Worm (Caenorhabditis elegans) whole organism, late embryonic: ENCODE results near the gene oac-30.
"Not testable (repeated sequence)": the region's sequence is repeated elsewhere in the genome, so short reads cannot be mapped to it uniquely, and the experiment has no call there.

ENCODE experiments used
- K02D7.2 ChIP-seq: sonication (generic microtip); optimal IDR thresholded peaks from 2 replicates; lab custom pipeline; 2017; ENCODE audit warnings: mild to moderate bottlenecking, missing genetic modification characterization, missing compliant biosample characterization
- K09A11.1 ChIP-seq: sonication (generic microtip); optimal IDR thresholded peaks from 2 replicates; lab custom pipeline; 2017; ENCODE audit warnings: antibody characterized with exemption, mild to moderate bottlenecking, missing genetic modification characterization, missing compliant biosample characterization; ENCODE audit not compliant: insufficient read depth
- Y22D7AL.16 ChIP-seq: sonication (generic microtip); optimal IDR thresholded peaks from 2 replicates; lab custom pipeline; 2016; ENCODE audit warnings: missing genetic modification characterization, missing compliant biosample characterization
- ama-1 ChIP-seq: fragments of 150-350 bp; optimal IDR thresholded peaks from 2 replicates; lab custom pipeline; 2014
- ceh-14 ChIP-seq: sonication (generic microtip); optimal IDR thresholded peaks from 2 replicates; lab custom pipeline; 2016; ENCODE audit warnings: missing genotype, missing genetic modification characterization, missing compliant biosample characterization
- ceh-18 ChIP-seq: sonication (generic microtip); optimal IDR thresholded peaks from 2 replicates; lab custom pipeline; 2016; ENCODE audit warnings: missing genetic modification characterization, missing compliant biosample characterization
- ceh-2 ChIP-seq: sonication (generic microtip); optimal IDR thresholded peaks from 2 replicates; lab custom pipeline; 2016; ENCODE audit warnings: missing genotype, missing genetic modification characterization, missing compliant biosample characterization
- ceh-24 ChIP-seq: sonication (generic microtip); optimal IDR thresholded peaks from 2 replicates; lab custom pipeline; 2016; ENCODE audit warnings: mild to moderate bottlenecking, missing genetic modification characterization, missing compliant biosample characterization
- ceh-30 ChIP-seq: fragments of 150-350 bp; optimal IDR thresholded peaks from 2 replicates; lab custom pipeline; 2014; ENCODE audit warnings: missing biosample characterization, missing genetic modification characterization
- ceh-31 ChIP-seq: sonication (generic microtip); optimal IDR thresholded peaks from 2 replicates; lab custom pipeline; 2016; ENCODE audit warnings: missing genetic modification characterization, missing compliant biosample characterization
- ceh-34 ChIP-seq: sonication (generic microtip); optimal IDR thresholded peaks from 2 replicates; lab custom pipeline; 2016; ENCODE audit warnings: mild to moderate bottlenecking, missing genetic modification characterization, missing compliant biosample characterization
- ceh-45 ChIP-seq: fragments of 200-800 bp; sonication (Bioruptor generic); IDR thresholded peaks from 2 replicates; pipeline ENCODE4 v1.3.6; 2022; ENCODE audit warnings: missing genetic modification reagents, missing genetic modification characterization, missing compliant biosample characterization
- ceh-48 ChIP-seq: sonication (generic microtip); optimal IDR thresholded peaks from 2 replicates; lab custom pipeline; 2016; ENCODE audit warnings: missing genetic modification characterization, inconsistent platforms, missing compliant biosample characterization
- ceh-9 ChIP-seq: sonication (generic microtip); optimal IDR thresholded peaks from 2 replicates; lab custom pipeline; 2016; ENCODE audit warnings: mild to moderate bottlenecking, missing genetic modification characterization, inconsistent platforms, missing compliant biosample characterization
- che-1 ChIP-seq: sonication (generic microtip); optimal IDR thresholded peaks from 2 replicates; lab custom pipeline; 2016; ENCODE audit warnings: mild to moderate bottlenecking, missing genetic modification characterization, missing compliant biosample characterization
- dmd-4 ChIP-seq: sonication (generic microtip); optimal IDR thresholded peaks from 2 replicates; lab custom pipeline; 2016; ENCODE audit warnings: borderline replicate concordance, missing genetic modification characterization, missing compliant biosample characterization
- dve-1 ChIP-seq: sonication (generic microtip); optimal IDR thresholded peaks from 2 replicates; lab custom pipeline; 2017; ENCODE audit warnings: antibody characterized with exemption, mild to moderate bottlenecking, missing genetic modification characterization, missing compliant biosample characterization
- elt-2 ChIP-seq: sonication (generic microtip); optimal IDR thresholded peaks from 2 replicates; lab custom pipeline; 2016; ENCODE audit warnings: missing genetic modification reagents, missing genetic modification characterization, missing compliant biosample characterization
- elt-4 ChIP-seq: sonication (generic microtip); optimal IDR thresholded peaks from 2 replicates; lab custom pipeline; 2016; ENCODE audit warnings: missing genetic modification characterization, missing compliant biosample characterization
- ets-4 ChIP-seq: sonication (generic microtip); optimal IDR thresholded peaks from 2 replicates; lab custom pipeline; 2016; ENCODE audit warnings: missing genetic modification characterization, missing compliant biosample characterization
- eyg-1 ChIP-seq: sonication (generic microtip); optimal IDR thresholded peaks from 2 replicates; lab custom pipeline; 2016; ENCODE audit warnings: missing genotype, missing genetic modification characterization, missing compliant biosample characterization
- fax-1 ChIP-seq: sonication (generic microtip); optimal IDR thresholded peaks from 2 replicates; lab custom pipeline; 2016; ENCODE audit warnings: missing genotype, missing genetic modification characterization, missing compliant biosample characterization
- fkh-10 ChIP-seq: fragments of 150-350 bp; optimal IDR thresholded peaks from 2 replicates; lab custom pipeline; 2014; ENCODE audit warnings: missing biosample characterization, missing genetic modification reagents, missing genetic modification characterization
- fkh-6 ChIP-seq: sonication (generic microtip); optimal IDR thresholded peaks from 2 replicates; lab custom pipeline; 2016; ENCODE audit warnings: missing genetic modification characterization, missing compliant biosample characterization
- hlh-13 ChIP-seq: fragments of 200-800 bp; sonication (Bioruptor generic); optimal IDR thresholded peaks from 2 replicates; lab custom pipeline; 2018; ENCODE audit warnings: mild to moderate bottlenecking, missing genetic modification characterization, missing compliant biosample characterization
- hlh-15 ChIP-seq: sonication (generic microtip); optimal IDR thresholded peaks from 2 replicates; lab custom pipeline; 2016; ENCODE audit warnings: missing genetic modification characterization, missing compliant biosample characterization
- hlh-6 ChIP-seq: sonication (generic microtip); optimal IDR thresholded peaks from 2 replicates; lab custom pipeline; 2016; ENCODE audit warnings: missing genotype, missing genetic modification characterization, missing compliant biosample characterization
- hlh-8 ChIP-seq: sonication (generic microtip); optimal IDR thresholded peaks from 2 replicates; lab custom pipeline; 2016; ENCODE audit warnings: missing genotype, missing genetic modification characterization, missing compliant biosample characterization
- lim-6 ChIP-seq: sonication (generic microtip); optimal IDR thresholded peaks from 2 replicates; lab custom pipeline; 2016; ENCODE audit warnings: missing genetic modification characterization, missing compliant biosample characterization
- nfya-1 ChIP-seq: sonication (generic microtip); optimal IDR thresholded peaks from 2 replicates; lab custom pipeline; 2017; ENCODE audit warnings: missing genetic modification characterization, mild to moderate bottlenecking, missing compliant biosample characterization, antibody characterized with exemption, moderate library complexity
- odd-2 ChIP-seq: sonication (generic microtip); optimal IDR thresholded peaks from 2 replicates; lab custom pipeline; 2017; ENCODE audit warnings: antibody characterized with exemption, mild to moderate bottlenecking, missing genetic modification characterization, missing compliant biosample characterization
- pax-1 ChIP-seq: fragments of 150-350 bp; optimal IDR thresholded peaks from 2 replicates; lab custom pipeline; 2014; ENCODE audit warnings: missing biosample characterization, missing genetic modification characterization
- pha-2 ChIP-seq: sonication (generic microtip); optimal IDR thresholded peaks from 2 replicates; lab custom pipeline; 2017; ENCODE audit warnings: mild to moderate bottlenecking, missing genetic modification characterization, missing compliant biosample characterization
- pha-4 ChIP-seq: fragments of 150-350 bp; optimal IDR thresholded peaks from 2 replicates; lab custom pipeline; 2018; ENCODE audit warnings: missing biosample characterization, missing genetic modification reagents, missing genetic modification characterization
- pqm-1 ChIP-seq: sonication (generic microtip); optimal IDR thresholded peaks from 2 replicates; lab custom pipeline; 2016; ENCODE audit warnings: missing genetic modification characterization, missing compliant biosample characterization
- pros-1 ChIP-seq: fragments of 150-350 bp; optimal IDR thresholded peaks from 2 replicates; lab custom pipeline; 2014; ENCODE audit warnings: missing biosample characterization, missing genetic modification reagents, missing genetic modification characterization
- ref-2 ChIP-seq: sonication (generic microtip); optimal IDR thresholded peaks from 2 replicates; lab custom pipeline; 2016; ENCODE audit warnings: missing genetic modification characterization, missing compliant biosample characterization
- sox-2 ChIP-seq: fragments of 200-800 bp; sonication (Bioruptor generic); IDR thresholded peaks from 2 replicates; pipeline ENCODE4 v1.3.6; 2022; ENCODE audit warnings: missing genetic modification reagents, missing genetic modification characterization, missing compliant biosample characterization
- syd-9 ChIP-seq: sonication (generic microtip); optimal IDR thresholded peaks from 2 replicates; lab custom pipeline; 2016; ENCODE audit warnings: mild to moderate bottlenecking, missing genetic modification characterization, moderate library complexity, missing compliant biosample characterization
- tbx-2 ChIP-seq: sonication (generic microtip); optimal IDR thresholded peaks from 2 replicates; lab custom pipeline; 2016; ENCODE audit warnings: missing genetic modification characterization, missing compliant biosample characterization
- ttx-3 ChIP-seq: sonication (generic microtip); optimal IDR thresholded peaks from 2 replicates; lab custom pipeline; 2016; ENCODE audit warnings: missing genetic modification reagents, missing genetic modification characterization, missing compliant biosample characterization
- unc-86 ChIP-seq: sonication (generic microtip); optimal IDR thresholded peaks from 2 replicates; lab custom pipeline; 2016; ENCODE audit warnings: missing genetic modification characterization, missing compliant biosample characterization

The oac-30 gene

DNA sequence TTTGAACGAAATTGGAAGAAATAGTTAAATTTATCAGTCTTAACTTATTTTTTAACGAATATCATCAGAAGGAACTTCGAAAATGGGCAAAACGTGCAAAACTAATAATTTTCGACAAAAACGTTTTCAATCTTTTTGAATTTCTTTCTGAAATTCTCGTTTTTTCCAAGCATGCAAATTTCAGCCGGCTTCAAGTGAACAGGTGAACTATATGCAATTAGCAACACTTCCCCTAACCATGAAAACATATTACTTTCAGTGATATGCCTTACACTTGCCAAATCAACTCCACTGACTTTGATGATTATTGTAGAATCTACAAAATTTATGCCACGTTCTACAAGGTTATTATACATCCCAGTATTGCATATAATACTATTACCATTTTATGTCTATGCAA lies 11.7 kb upstream of the oac-30 start, which contains the start of gene srz-63:
srz-63 (plus strand) TSS at position 301 of the 400 bp plus-strand sequence.
- TF ChIP-seq eyg-1; fkh-10 (GFP tag; lab: Kevin White, UChicago); pha-4 (tag; lab: Kevin White, UChicago): not testable (repeated sequence)

DNA sequence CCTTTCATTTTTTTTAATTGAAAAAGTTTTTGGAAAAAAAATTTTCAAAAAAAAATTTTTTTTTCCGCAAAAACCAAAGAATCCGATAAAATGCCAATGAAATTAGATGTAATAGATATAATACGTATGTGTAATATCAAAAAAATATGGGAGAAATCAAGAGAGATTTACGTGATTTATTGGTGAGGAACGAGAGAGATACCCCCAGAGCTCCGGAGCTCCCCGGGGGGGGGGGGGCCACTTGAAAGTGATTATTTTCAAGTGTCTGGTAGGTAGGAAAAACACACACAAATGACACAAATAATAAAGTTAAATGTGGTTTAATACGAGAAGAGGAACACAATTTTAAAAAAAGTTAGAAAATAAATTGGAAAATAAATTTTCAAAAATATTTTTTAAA lies 10.1 kb upstream of the oac-30 start, which contains the start of gene Y57G7A.11:
Y57G7A.11 (minus strand) TSS at position 101 of the 400 bp plus-strand sequence.
- TF ChIP-seq fkh-10 (GFP tag; lab: Kevin White, UChicago) (no peak), fax-1 (tag; lab: Kevin White, UChicago) (no peak), hlh-15 (tag; lab: Kevin White, UChicago) (no peak), eyg-1 (no peak), syd-9 (tag; lab: Kevin White, UChicago) (no peak), ceh-14 (tag; lab: Kevin White, UChicago) (no peak), ceh-34 (tag; lab: Kevin White, UChicago) (no peak), ref-2 (tag; lab: Kevin White, UChicago) (no peak), pha-2 (tag; lab: Kevin White, UChicago) (no peak), nfya-1 (tag; lab: Kevin White, UChicago) (no peak), lim-6 (tag; lab: Kevin White, UChicago) (no peak), fkh-6 (no peak), ceh-9 (tag; lab: Kevin White, UChicago) (no peak), ceh-2 (tag; lab: Kevin White, UChicago) (no peak), sox-2 (no peak)

DNA sequence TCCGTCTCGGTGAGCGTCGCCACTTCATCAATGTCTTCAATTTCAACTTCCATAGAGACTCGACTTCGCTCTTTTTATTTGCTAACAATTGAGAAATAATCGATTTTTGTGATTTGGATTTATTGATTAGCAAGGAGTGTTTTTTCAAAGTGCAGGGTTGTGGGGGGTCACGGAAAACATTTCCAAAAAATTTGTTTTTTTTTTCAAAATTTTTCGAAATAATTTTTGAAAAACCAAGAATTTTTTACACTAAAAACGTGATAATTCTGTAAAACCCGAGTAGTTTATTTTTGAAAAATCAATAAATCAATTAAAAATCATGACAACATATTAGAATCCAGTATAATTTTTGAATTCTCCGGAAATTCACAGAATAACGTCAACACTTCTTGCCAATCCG lies 8.7 kb upstream of the oac-30 start, which contains the start of gene Y57G7A.5:
Y57G7A.5 (minus strand) TSS at position 101 of the 400 bp plus-strand sequence.
- no peak for TF ChIP-seq syd-9 (tag; lab: Kevin White, UChicago)
- no peak for TF ChIP-seq ceh-48 (tag; lab: Kevin White, UChicago)
- TF ChIP-seq elt-2 (tag; lab: Kevin White, UChicago), result no peak
- no peak for TF ChIP-seq ceh-45 (GFP tag; lab: Robert Waterston, UW)
- no peak for TF ChIP-seq ceh-30 (tag; lab: Kevin White, UChicago)
- no peak for TF ChIP-seq pqm-1 (tag; lab: Kevin White, UChicago)
- no peak for TF ChIP-seq hlh-13 (GFP tag; lab: Kevin White, UChicago)
- no peak for TF ChIP-seq K02D7.2
- no peak for TF ChIP-seq K09A11.1
- TF ChIP-seq pros-1 (tag; lab: Kevin White, UChicago), result no peak
- TF ChIP-seq ceh-34 (tag; lab: Kevin White, UChicago), result no peak
- TF ChIP-seq ceh-31, result no peak
- TF ChIP-seq ceh-9 (tag; lab: Kevin White, UChicago), result no peak
- no peak for TF ChIP-seq eyg-1
- no peak for TF ChIP-seq tbx-2 (tag; lab: Kevin White, UChicago)
- no peak for TF ChIP-seq ama-1
- TF ChIP-seq ref-2 (tag; lab: Kevin White, UChicago), result no peak
- TF ChIP-seq Y22D7AL.16, result no peak

DNA sequence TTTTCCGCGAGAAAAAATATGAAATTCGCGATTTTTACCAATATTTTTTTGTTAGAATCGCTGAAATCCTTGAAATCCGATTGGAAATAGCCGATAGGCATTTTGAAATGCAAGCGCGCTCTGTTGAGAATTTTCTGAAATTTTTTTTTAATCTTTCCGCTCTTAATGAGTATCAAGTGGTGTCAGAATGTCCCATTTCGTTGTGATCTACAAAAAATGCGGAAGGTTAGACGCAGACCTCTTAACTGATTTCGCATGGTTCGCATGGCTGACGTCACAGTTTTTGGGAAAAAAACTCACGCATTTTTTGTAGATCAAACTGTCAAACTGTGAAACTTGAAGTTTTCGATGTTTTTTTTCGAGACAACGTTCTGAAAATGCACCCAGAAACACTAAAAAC lies 5.1 kb upstream of the oac-30 start, which contains the start of gene srw-66:
srw-66 (minus strand) TSS at position 101 of the 400 bp plus-strand sequence.
- TF ChIP-seq ceh-45 (GFP tag; lab: Robert Waterston, UW) (no peak), ceh-9 (tag; lab: Kevin White, UChicago) (no peak)

ce11 chrII:1258634-1259033 lies 8.1 kb downstream of the oac-30 start, which contains the start of gene clpr-2:
clpr-2 (plus strand) TSS chrII:1258934.
- TF ChIP-seq ref-2 (tag; lab: Kevin White, UChicago), result no peak
- no peak for TF ChIP-seq elt-4 (tag; lab: Kevin White, UChicago)
- TF ChIP-seq ceh-31, result no peak
- TF ChIP-seq ceh-2 (tag; lab: Kevin White, UChicago), result no peak
- no peak for TF ChIP-seq ttx-3 (tag; lab: Kevin White, UChicago)

DNA sequence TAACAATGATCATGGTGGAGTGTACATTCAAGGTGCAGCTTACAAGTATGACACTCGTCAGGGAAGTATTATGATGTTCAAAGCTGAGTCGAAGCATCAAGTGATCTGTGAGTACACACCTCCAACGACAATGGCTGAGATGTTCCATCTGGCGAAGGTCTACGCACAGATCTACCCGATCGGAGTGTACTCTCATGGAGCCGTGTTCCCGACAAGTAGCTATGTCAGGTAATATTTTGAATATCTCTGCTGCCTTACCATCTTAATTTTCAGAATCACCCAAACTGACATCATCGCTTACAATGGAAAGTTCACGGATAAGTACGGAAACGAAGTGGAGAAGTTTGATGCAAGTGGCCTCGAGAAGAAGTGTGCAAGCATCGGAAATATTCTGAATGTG lies 9.9 kb downstream of the oac-30 start:
- TF ChIP-seq hlh-6 (tag; lab: Kevin White, UChicago) (no peak), ceh-18 (tag; lab: Kevin White, UChicago) (no peak), pax-1 (tag; lab: Kevin White, UChicago) (no peak), che-1 (tag; lab: Kevin White, UChicago) (no peak), ceh-45 (GFP tag; lab: Robert Waterston, UW) (no peak), ets-4 (tag; lab: Kevin White, UChicago) (no peak), odd-2 (tag; lab: Kevin White, UChicago) (no peak), ref-2 (tag; lab: Kevin White, UChicago) (no peak), ceh-34 (tag; lab: Kevin White, UChicago) (no peak), dmd-4 (tag; lab: Kevin White, UChicago) (no peak), ceh-30 (tag; lab: Kevin White, UChicago) (no peak), dve-1 (no peak), hlh-8 (tag; lab: Kevin White, UChicago) (no peak), pha-2 (tag; lab: Kevin White, UChicago) (no peak), ceh-24 (no peak), nfya-1 (tag; lab: Kevin White, UChicago) (no peak), Y22D7AL.16 (no peak), unc-86 (tag; lab: Kevin White, UChicago) (no peak)
